Worm (Caenorhabditis elegans) whole organism, young adult: ENCODE data around the gene vha-1.
A peak's percentile ranks its signal among the peaks of the same experiment; 100 is the strongest.

Experiments used
- B0035.1 ChIP-seq: sonication (generic microtip); optimal IDR thresholded peaks from 2 replicates; lab custom pipeline; 2016; ENCODE audit warnings: missing genetic modification characterization, mild to moderate bottlenecking, missing compliant biosample characterization, missing genotype, missing genetic modification reagents
- C06A6.2 ChIP-seq: fragments of 200-800 bp; sonication (Bioruptor generic); conservative IDR thresholded peaks from 2 replicates; pipeline ENCODE4 v1.3.6; 2022; ENCODE audit warnings: missing genetic modification characterization, missing compliant biosample characterization
- C17E4.6 ChIP-seq: fragments of 200-800 bp; sonication (Bioruptor generic); IDR thresholded peaks from 2 replicates; pipeline ENCODE4 v1.3.6; 2022; ENCODE audit warnings: missing genetic modification reagents, missing genetic modification characterization, missing compliant biosample characterization
- F23B12.7 ChIP-seq: sonication (generic microtip); optimal IDR thresholded peaks from 2 replicates; lab custom pipeline; 2017; ENCODE audit warnings: missing genetic modification characterization, mild to moderate bottlenecking, missing compliant biosample characterization, antibody characterized with exemption, moderate library complexity; ENCODE audit not compliant: insufficient read depth
- F33H1.4 ChIP-seq: fragments of 200-800 bp; sonication (Bioruptor generic); IDR thresholded peaks from 2 replicates; pipeline ENCODE4 v1.3.6; 2022; ENCODE audit warnings: missing genetic modification reagents, missing genetic modification characterization, missing compliant biosample characterization
- F57C9.4 ChIP-seq: sonication (generic microtip); optimal IDR thresholded peaks from 2 replicates; lab custom pipeline; 2017; ENCODE audit warnings: mild to moderate bottlenecking, missing genetic modification characterization, missing compliant biosample characterization
- Y53G8AR.9 ChIP-seq: fragments of 200-800 bp; sonication (Bioruptor generic); conservative IDR thresholded peaks from 2 replicates; pipeline ENCODE4 v1.3.6; 2022; ENCODE audit warnings: missing genetic modification reagents, missing genetic modification characterization, missing compliant biosample characterization
- Y95B8A.8 ChIP-seq: fragments of 200-800 bp; sonication (Bioruptor generic); IDR thresholded peaks from 2 replicates; pipeline ENCODE4 v1.3.6; 2022; ENCODE audit warnings: missing genetic modification reagents, missing genetic modification characterization, missing compliant biosample characterization
- ZK185.1 ChIP-seq: sonication (generic microtip); optimal IDR thresholded peaks from 2 replicates; lab custom pipeline; 2016; ENCODE audit warnings: mild to moderate bottlenecking, missing genetic modification characterization, missing compliant biosample characterization; ENCODE audit not compliant: poor library complexity, severe bottlenecking
- ama-1 ChIP-seq, 3 experiments: fragments of 150-350 bp in 1 of 3; sonication (generic microtip) in 2 of 3; optimal IDR thresholded peaks; 2 replicates each; lab custom pipeline; 2014 to 2018; ENCODE audit warnings: missing biosample characterization in 2 of 3, missing genetic modification characterization in 2 of 3, missing genetic modification reagents in 2 of 3
- attf-3 ChIP-seq: fragments of 200-800 bp; sonication (Bioruptor generic); conservative IDR thresholded peaks from 2 replicates; pipeline ENCODE4 v1.3.6; 2022; ENCODE audit warnings: missing genetic modification reagents, missing genetic modification characterization, missing compliant biosample characterization
- attf-5 ChIP-seq: fragments of 200-800 bp; sonication (Bioruptor generic); optimal IDR thresholded peaks from 2 replicates; lab custom pipeline; 2018; ENCODE audit warnings: mild to moderate bottlenecking, missing genetic modification characterization, missing compliant biosample characterization
- attf-6 ChIP-seq: fragments of 200-800 bp; sonication (Bioruptor generic); IDR thresholded peaks from 2 replicates; pipeline ENCODE4 v1.3.6; 2022; ENCODE audit warnings: missing genetic modification reagents, missing genetic modification characterization, missing compliant biosample characterization
- cebp-1 ChIP-seq, 2 experiments: fragments of 200-800 bp in 1 of 2; sonication (Bioruptor generic) in 1 of 2; sonication (generic microtip) in 1 of 2; IDR thresholded peaks in 1 of 2; optimal IDR thresholded peaks in 1 of 2; 2 replicates each; pipeline versions ENCODE4 v1.3.6 to Lab custom; 2017 to 2022; ENCODE audit warnings: missing compliant biosample characterization in 2 of 2, missing genetic modification characterization in 2 of 2, mild to moderate bottlenecking in 1 of 2, missing genetic modification reagents in 1 of 2, moderate library complexity in 1 of 2
- ceh-100 ChIP-seq: fragments of 200-800 bp; sonication (Bioruptor generic); IDR thresholded peaks from 2 replicates; pipeline ENCODE4 v1.3.6; 2022; ENCODE audit warnings: missing genetic modification reagents, missing genetic modification characterization, missing compliant biosample characterization
- ceh-58 ChIP-seq: fragments of 200-800 bp; sonication (Bioruptor generic); IDR thresholded peaks from 2 replicates; pipeline ENCODE4 v1.3.6; 2022; ENCODE audit warnings: missing genetic modification characterization, missing compliant biosample characterization
- dox-1 ChIP-seq: fragments of 200-800 bp; sonication (Bioruptor generic); IDR thresholded peaks from 2 replicates; pipeline ENCODE4 v1.3.6; 2022; ENCODE audit warnings: missing genetic modification reagents, missing genetic modification characterization, missing compliant biosample characterization
- dpff-1 ChIP-seq: sonication (generic microtip); optimal IDR thresholded peaks from 2 replicates; lab custom pipeline; 2017; ENCODE audit warnings: mild to moderate bottlenecking, missing genetic modification characterization, missing compliant biosample characterization
- egl-18 ChIP-seq: fragments of 200-800 bp; sonication (Bioruptor generic); IDR thresholded peaks from 2 replicates; pipeline ENCODE4 v1.3.6; 2022; ENCODE audit warnings: missing genetic modification reagents, missing genetic modification characterization, missing compliant biosample characterization
- gei-17 ChIP-seq: fragments of 200-800 bp; sonication (Bioruptor generic); optimal IDR thresholded peaks from 2 replicates; lab custom pipeline; 2018; ENCODE audit warnings: mild to moderate bottlenecking, missing genetic modification characterization, missing compliant biosample characterization
- hmg-1.2 ChIP-seq: fragments of 200-800 bp; sonication (Bioruptor generic); IDR thresholded peaks from 2 replicates; pipeline ENCODE4 v1.3.6; 2022; ENCODE audit warnings: missing genetic modification reagents, missing genetic modification characterization, missing compliant biosample characterization
- hrde-1 ChIP-seq: sonication (generic microtip); optimal IDR thresholded peaks from 2 replicates; lab custom pipeline; 2016; ENCODE audit warnings: missing genetic modification characterization, mild to moderate bottlenecking, missing compliant biosample characterization, moderate library complexity, missing genotype, missing genetic modification reagents, borderline replicate concordance
- lag-1 ChIP-seq: fragments of 200-800 bp; sonication (Bioruptor generic); IDR thresholded peaks from 2 replicates; pipeline ENCODE4 v1.3.6; 2022; ENCODE audit warnings: missing genetic modification reagents, missing genetic modification characterization, missing compliant biosample characterization
- let-526 ChIP-seq: fragments of 200-800 bp; sonication (Bioruptor generic); IDR thresholded peaks from 2 replicates; pipeline ENCODE4 v1.3.6; 2022; ENCODE audit warnings: missing genetic modification reagents, missing genetic modification characterization, missing compliant biosample characterization
- lin-35 ChIP-seq, 3 experiments: fragments of 150-350 bp in 2 of 3; sonication (generic microtip) in 1 of 3; optimal IDR thresholded peaks; 2 replicates each; lab custom pipeline; 2014 to 2018; ENCODE audit warnings: missing biosample characterization in 3 of 3, missing genetic modification characterization in 3 of 3, missing genetic modification reagents in 3 of 3
- lin-40 ChIP-seq: sonication (generic microtip); optimal IDR thresholded peaks from 2 replicates; lab custom pipeline; 2016; ENCODE audit warnings: missing genetic modification characterization, mild to moderate bottlenecking, missing compliant biosample characterization, missing genotype, missing genetic modification reagents
- lin-54 ChIP-seq: fragments of 200-800 bp; sonication (Bioruptor generic); optimal IDR thresholded peaks from 2 replicates; lab custom pipeline; 2018; ENCODE audit warnings: mild to moderate bottlenecking, missing genetic modification characterization, missing compliant biosample characterization
- lsy-27 ChIP-seq: sonication (generic microtip); optimal IDR thresholded peaks from 2 replicates; lab custom pipeline; 2017; ENCODE audit warnings: missing genetic modification characterization, mild to moderate bottlenecking, missing compliant biosample characterization, antibody characterized with exemption, missing genotype, borderline replicate concordance; ENCODE audit not compliant: insufficient read depth
- madf-10 ChIP-seq: sonication (generic microtip); optimal IDR thresholded peaks from 2 replicates; lab custom pipeline; 2016; ENCODE audit warnings: mild to moderate bottlenecking, missing genetic modification characterization, missing compliant biosample characterization
- madf-6 ChIP-seq: fragments of 200-800 bp; sonication (Bioruptor generic); IDR thresholded peaks from 2 replicates; pipeline ENCODE4 v1.3.6; 2022; ENCODE audit warnings: missing genetic modification reagents, missing genetic modification characterization, missing compliant biosample characterization
- mel-28 ChIP-seq: sonication (generic microtip); optimal IDR thresholded peaks from 2 replicates; lab custom pipeline; 2016; ENCODE audit warnings: borderline replicate concordance, mild to moderate bottlenecking, missing genetic modification characterization, missing compliant biosample characterization
- mes-4 ChIP-seq: sonication (generic microtip); optimal IDR thresholded peaks from 2 replicates; lab custom pipeline; 2016; ENCODE audit warnings: missing genotype, missing genetic modification characterization, missing compliant biosample characterization
- nfya-1 ChIP-seq: sonication (generic microtip); optimal IDR thresholded peaks from 2 replicates; lab custom pipeline; 2017; ENCODE audit warnings: antibody characterized with exemption, missing compliant biosample characterization, missing genetic modification characterization, borderline replicate concordance; ENCODE audit not compliant: insufficient read depth
- nhr-80 ChIP-seq: sonication (generic microtip); optimal IDR thresholded peaks from 2 replicates; lab custom pipeline; 2016; ENCODE audit warnings: missing genetic modification characterization, missing compliant biosample characterization
- nhr-90 ChIP-seq: sonication (generic microtip); optimal IDR thresholded peaks from 2 replicates; lab custom pipeline; 2016; ENCODE audit warnings: missing genotype, mild to moderate bottlenecking, missing genetic modification characterization, missing compliant biosample characterization
- pbrm-1 ChIP-seq: fragments of 200-800 bp; sonication (Bioruptor generic); IDR thresholded peaks from 2 replicates; pipeline ENCODE4 v1.3.6; 2022; ENCODE audit warnings: missing genetic modification reagents, missing genetic modification characterization, missing compliant biosample characterization
- rcor-1 ChIP-seq: fragments of 200-800 bp; sonication (Bioruptor generic); IDR thresholded peaks from 2 replicates; pipeline ENCODE4 v1.3.6; 2022; ENCODE audit warnings: missing genetic modification reagents, missing genetic modification characterization, missing compliant biosample characterization
- snpc-1.1 ChIP-seq: sonication (generic microtip); optimal IDR thresholded peaks from 2 replicates; lab custom pipeline; 2017; ENCODE audit warnings: missing genetic modification characterization, mild to moderate bottlenecking, missing compliant biosample characterization, antibody characterized with exemption, moderate library complexity, missing genotype, missing genetic modification reagents; ENCODE audit not compliant: insufficient read depth
- unc-130 ChIP-seq: sonication (generic microtip); optimal IDR thresholded peaks from 2 replicates; lab custom pipeline; 2016; ENCODE audit warnings: missing genetic modification reagents, missing genetic modification characterization, missing compliant biosample characterization
- zfh-2 ChIP-seq: fragments of 200-800 bp; sonication (Bioruptor generic); conservative IDR thresholded peaks from 2 replicates; pipeline ENCODE4 v1.3.6; 2022; ENCODE audit warnings: missing genetic modification reagents, missing genetic modification characterization, missing compliant biosample characterization

vha-1 gene

DNA sequence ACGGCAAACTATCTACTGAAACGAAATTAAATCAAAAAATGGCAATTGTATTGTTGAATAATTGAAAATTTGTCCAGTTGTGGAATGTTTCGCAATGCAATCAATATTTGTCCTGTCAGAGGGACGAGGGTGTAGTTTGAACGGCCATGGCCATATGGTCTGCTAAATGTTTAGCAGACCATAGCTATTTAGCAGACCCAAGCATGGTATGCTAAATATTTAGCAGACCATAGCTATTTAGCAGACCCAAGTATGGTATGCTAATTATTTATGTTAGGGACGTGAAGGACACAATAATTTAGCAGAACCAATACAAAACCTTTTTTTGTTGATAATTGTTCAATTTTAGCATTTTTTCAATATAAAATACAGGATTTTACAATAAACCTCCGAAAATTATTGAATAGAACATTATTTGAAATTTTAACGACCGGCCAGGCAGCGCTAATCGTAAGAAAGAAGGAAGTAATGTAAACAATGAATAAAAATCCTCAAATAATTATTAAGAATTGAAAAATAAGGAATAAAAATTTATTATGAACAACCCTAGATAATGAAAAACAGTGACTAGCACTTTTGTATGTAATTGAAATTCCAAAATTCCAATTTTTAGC lies 24.1 kb downstream of the vha-1 start, which contains the start of gene riok-3 (continued):
- TF ChIP-seq dpff-1 (tag; lab: Kevin White, UChicago) (peak; percentile 36), Y53G8AR.9 (GFP tag; lab: Robert Waterston, UW) (peak; percentile 75), pbrm-1 (GFP tag; lab: Robert Waterston, UW) (peak; percentile 49; the same call in 1 of the 2 replicates), ceh-58 (GFP tag; lab: Robert Waterston, UW) (no peak)

ce11 chrIII:9806968-9807559 lies 26.0 kb downstream of the vha-1 start, which contains the start of gene ZK632.4:
Gene ZK632.4, minus strand, starts transcription at chrIII:9807454.
- TF ChIP-seq snpc-1.1 (tag; lab: Kevin White, UChicago): no peak
- TF ChIP-seq F23B12.7 (tag; lab: Kevin White, UChicago): no peak
- TF ChIP-seq Y95B8A.8 (GFP tag; lab: Robert Waterston, UW): no peak
- no peak for TF ChIP-seq zfh-2 (GFP tag; lab: Robert Waterston, UW)
- TF ChIP-seq Y53G8AR.9 (GFP tag; lab: Robert Waterston, UW): no peak
- no peak for TF ChIP-seq unc-130 (GFP tag; lab: Kevin White, UChicago)
- TF ChIP-seq cebp-1 (GFP tag; IDR thresholded peaks at IDR 0.05; lab: Robert Waterston, UW): no peak
- peak; percentile 41 for TF ChIP-seq cebp-1 (tag; optimal IDR thresholded peaks at IDR 0.05; lab: Kevin White, UChicago)

ce11 chrIII:9807560-9808046 lies 26.5 kb downstream of the vha-1 start:
- TF ChIP-seq F33H1.4 (GFP tag; lab: Robert Waterston, UW) (no peak), Y53G8AR.9 (GFP tag; lab: Robert Waterston, UW) (0 out of 2 replicates have a peak, but pooled peaks have one; percentile 15), hmg-1.2 (no peak), C06A6.2 (GFP tag; lab: Robert Waterston, UW) (no peak), lin-35 (GFP tag; optimal IDR thresholded peaks at IDR 0.05; lab: Kevin White, UChicago) (no peak), dox-1 (GFP tag; lab: Robert Waterston, UW) (no peak), attf-5 (GFP tag; lab: Kevin White, UChicago) (peak; percentile 47), gei-17 (GFP tag; lab: Kevin White, UChicago) (no peak), rcor-1 (GFP tag; lab: Robert Waterston, UW) (no peak), let-526 (GFP tag; lab: Robert Waterston, UW) (no peak), cebp-1 (GFP tag; IDR thresholded peaks at IDR 0.05; lab: Robert Waterston, UW) (no peak), cebp-1 (tag; optimal IDR thresholded peaks at IDR 0.05; lab: Kevin White, UChicago) (peak; percentile 4), nhr-80 (tag; lab: Kevin White, UChicago) (peak; percentile 51), lsy-27 (no peak), lin-40 (tag; lab: Kevin White, UChicago) (no peak), mes-4 (no peak), hrde-1 (tag; lab: Kevin White, UChicago) (no peak), mel-28 (no peak), egl-18 (GFP tag; lab: Robert Waterston, UW) (no peak), madf-6 (no peak), nhr-90 (tag; lab: Kevin White, UChicago) (no peak), attf-6 (GFP tag; lab: Robert Waterston, UW) (no peak), lin-54 (GFP tag; lab: Kevin White, UChicago) (no peak), F57C9.4 (tag; lab: Kevin White, UChicago) (no peak), C17E4.6 (GFP tag; lab: Robert Waterston, UW) (no peak), ama-1 (optimal IDR thresholded peaks at IDR 0.05; lab: Kevin White, UChicago) (peak; percentile 21), ama-1 (GFP tag; optimal IDR thresholded peaks at IDR 0.05; lab: Kevin White, UChicago) (no peak), ceh-100 (no peak), B0035.1 (tag; lab: Kevin White, UChicago) (no peak), nfya-1 (tag; lab: Kevin White, UChicago) (no peak), ZK185.1 (tag; lab: Kevin White, UChicago) (no peak), attf-3 (GFP tag; lab: Robert Waterston, UW) (no peak), madf-10 (tag; lab: Kevin White, UChicago) (no peak), lag-1 (GFP tag; lab: Robert Waterston, UW) (no peak)
